Fruit fly (Drosophila melanogaster): ENCODE measurements around the gene Dmtn.

Dmtn gene

DNA sequence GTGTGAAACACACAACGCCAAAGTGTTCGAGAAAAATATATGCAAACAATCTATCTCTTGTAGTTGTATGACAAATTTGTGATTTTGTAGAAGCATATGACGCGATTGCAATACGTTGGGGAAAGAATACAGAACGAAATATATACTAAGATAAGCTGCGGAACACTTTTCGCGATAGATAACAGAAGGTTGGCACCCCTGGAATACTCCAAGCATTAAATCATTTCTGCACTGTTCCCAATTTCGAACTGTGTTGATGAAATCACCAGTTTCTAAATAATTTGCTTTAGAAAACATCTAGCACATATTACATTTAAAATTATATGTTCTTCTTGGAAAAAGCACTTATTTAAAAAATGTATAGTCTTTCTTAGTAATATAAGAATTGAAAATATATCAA, 51.3 kb downstream of the Dmtn start:
- TF ChIP-seq Hr83 (GFP tag; optimal IDR thresholded peaks at IDR 0.05; ENCODE audit: poor library complexity, severe bottlenecking) (no peak), h (GFP tag; optimal IDR thresholded peaks at IDR 0.05) (no peak), CrebA (GFP tag; optimal IDR thresholded peaks at IDR 0.05; ENCODE audit: borderline replicate concordance) (no peak), brk (GFP tag; optimal IDR thresholded peaks at IDR 0.05) (peak; percentile 25), Hnf4 (GFP tag; optimal IDR thresholded peaks at IDR 0.05) (no peak)

DNA sequence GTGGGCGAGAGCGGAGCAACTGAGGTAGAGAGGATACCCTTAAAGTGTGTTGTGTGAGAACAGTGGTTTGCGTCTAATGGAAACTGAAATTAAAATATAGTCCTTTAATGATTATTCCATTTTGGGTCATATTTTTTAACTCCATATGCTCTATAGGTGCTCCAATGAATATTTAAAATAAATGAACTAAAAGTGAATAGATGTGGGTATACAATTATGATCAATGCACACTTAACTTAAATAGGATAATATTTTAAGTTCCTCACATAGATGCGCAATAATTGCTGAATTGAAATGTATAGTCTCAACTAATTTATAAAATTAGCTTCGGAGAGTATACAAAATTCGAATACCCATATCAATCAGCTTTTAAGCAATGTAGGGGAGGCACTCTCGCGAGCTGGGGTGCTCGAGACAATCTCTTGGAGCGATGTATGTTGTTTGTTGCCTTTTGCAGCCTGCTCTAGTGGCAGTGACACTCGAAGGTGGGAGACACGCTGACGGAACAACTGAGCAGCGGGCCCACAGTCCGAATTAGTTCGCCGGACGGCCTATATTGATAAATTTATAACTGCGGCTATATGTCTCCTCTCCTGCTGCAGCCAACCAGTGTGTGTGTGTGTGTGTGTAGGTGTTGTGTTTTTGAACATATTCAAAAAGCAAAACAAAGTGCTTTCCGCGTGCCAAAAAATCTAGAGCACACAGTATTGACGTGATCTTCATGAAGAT, 51.9 kb downstream of the Dmtn start:
- peak; percentile 10 for TF ChIP-seq Hr83 (GFP tag; optimal IDR thresholded peaks at IDR 0.05; ENCODE audit: poor library complexity, severe bottlenecking)
- peak; percentile 91 for TF ChIP-seq psq (GFP tag; optimal IDR thresholded peaks at IDR 0.05)
- peak; percentile 87 for TF ChIP-seq fru (GFP tag; optimal IDR thresholded peaks at IDR 0.05)
- TF ChIP-seq Jra (GFP tag; optimal IDR thresholded peaks at IDR 0.05), result no peak
- TF ChIP-seq Sp1 (GFP tag; optimal IDR thresholded peaks at IDR 0.05), result no peak
- no peak for TF ChIP-seq Dfd (GFP tag; optimal IDR thresholded peaks at IDR 0.05)
- peak; percentile 33 for TF ChIP-seq CG9705 (GFP tag; optimal IDR thresholded peaks at IDR 0.05)
- TF ChIP-seq Vsx2 (GFP tag; optimal IDR thresholded peaks at IDR 0.05; ENCODE audit: partially characterized antibody), result no peak
- peak; percentile 75 for TF ChIP-seq woc (GFP tag; optimal IDR thresholded peaks at IDR 0.05)
- no peak for TF ChIP-seq jim (GFP tag; optimal IDR thresholded peaks at IDR 0.05)
- TF ChIP-seq dsf (GFP tag; optimal IDR thresholded peaks at IDR 0.05; ENCODE audit: borderline replicate concordance), result peak; percentile 30
- no peak for TF ChIP-seq CG32264 (GFP tag; optimal IDR thresholded peaks at IDR 0.05)
- TF ChIP-seq rgr (GFP tag; optimal IDR thresholded peaks at IDR 0.05), result peak; percentile 76
- peak; percentile 60 for TF ChIP-seq Hnf4 (GFP tag; optimal IDR thresholded peaks at IDR 0.05)
- TF ChIP-seq N (GFP tag; optimal IDR thresholded peaks at IDR 0.05), result no peak
- TF ChIP-seq sv (GFP tag; optimal IDR thresholded peaks at IDR 0.05), result peak; percentile 9
- TF ChIP-seq brk (GFP tag; optimal IDR thresholded peaks at IDR 0.05), result peak; percentile 69
- TF ChIP-seq sage (GFP tag; optimal IDR thresholded peaks at IDR 0.05), result peak; percentile 30
- no peak for TF ChIP-seq lola (GFP tag; optimal IDR thresholded peaks at IDR 0.05)
- no peak for TF ChIP-seq Rel (GFP tag; optimal IDR thresholded peaks at IDR 0.05)
- TF ChIP-seq Rel (tag; optimal IDR thresholded peaks at IDR 0.05), result no peak
- peak; percentile 32 for TF ChIP-seq Dif (GFP tag; optimal IDR thresholded peaks at IDR 0.05; ENCODE audit: partially characterized antibody)
- no peak for TF ChIP-seq Myc (optimal IDR thresholded peaks at IDR 0.05)
- TF ChIP-seq OdsH (GFP tag; optimal IDR thresholded peaks at IDR 0.05), result peak; percentile 81
- no peak for TF ChIP-seq GATAd (GFP tag; optimal IDR thresholded peaks at IDR 0.05)
- peak; percentile 83 for TF ChIP-seq h (GFP tag; optimal IDR thresholded peaks at IDR 0.05)
- peak; percentile 78 for TF ChIP-seq ey (GFP tag; optimal IDR thresholded peaks at IDR 0.05)
- no peak for TF ChIP-seq Hr78 (GFP tag; optimal IDR thresholded peaks at IDR 0.05)
- peak; percentile 73 for TF ChIP-seq HLH106 (tag; optimal IDR thresholded peaks at IDR 0.05)
- TF ChIP-seq br (GFP tag; optimal IDR thresholded peaks at IDR 0.05), result peak; percentile 70
- TF ChIP-seq foxo (GFP tag; optimal IDR thresholded peaks at IDR 0.05), result peak in 1 of 2 experiments; percentile 86

DNA sequence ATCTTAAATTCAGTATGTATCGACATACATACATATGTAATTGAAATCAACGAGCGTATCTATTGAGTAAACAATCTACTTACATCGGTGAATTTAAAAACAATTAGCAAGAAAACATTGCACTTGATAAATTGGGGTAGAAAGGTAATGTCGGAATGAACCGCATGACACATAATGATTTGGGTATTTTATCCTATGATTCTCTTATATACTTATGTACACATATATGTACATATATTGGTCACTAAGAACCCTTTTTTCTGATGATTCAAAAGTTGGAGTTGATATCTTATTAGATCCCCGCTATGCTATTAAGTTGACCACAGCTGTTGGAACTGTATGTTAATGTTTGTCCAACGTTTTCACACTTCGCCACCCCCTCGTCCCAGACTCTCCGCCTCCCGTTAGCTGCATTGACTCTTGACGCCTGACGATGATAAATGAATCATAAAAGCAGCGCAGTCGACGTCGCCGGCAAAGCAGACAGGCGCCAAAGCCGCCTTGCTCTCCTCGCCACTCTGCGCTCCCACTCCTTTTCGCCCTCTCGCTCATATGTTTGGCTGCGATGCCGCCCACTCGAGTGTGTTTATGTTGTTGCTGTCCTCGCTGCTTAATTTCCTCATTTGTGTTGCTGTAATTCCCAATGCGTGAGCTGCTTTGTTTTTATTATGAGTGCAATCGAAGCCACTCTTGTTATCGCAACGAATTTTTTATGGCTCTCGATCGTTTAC, 52.6 kb downstream of the Dmtn start:
- no peak for TF ChIP-seq Mio (GFP tag; optimal IDR thresholded peaks at IDR 0.05)
- no peak for TF ChIP-seq sage (GFP tag; optimal IDR thresholded peaks at IDR 0.05)
- TF ChIP-seq br (GFP tag; optimal IDR thresholded peaks at IDR 0.05), result peak; percentile 9
- peak in 1 of 2 experiments; percentile 10 for TF ChIP-seq foxo (GFP tag; optimal IDR thresholded peaks at IDR 0.05)
- no peak for TF ChIP-seq Myc (optimal IDR thresholded peaks at IDR 0.05)
- peak; percentile 28 for TF ChIP-seq Rel (GFP tag; optimal IDR thresholded peaks at IDR 0.05)
- TF ChIP-seq Rel (tag; optimal IDR thresholded peaks at IDR 0.05), result peak; percentile 81
- TF ChIP-seq psq (GFP tag; optimal IDR thresholded peaks at IDR 0.05), result no peak
- TF ChIP-seq OdsH (GFP tag; optimal IDR thresholded peaks at IDR 0.05), result no peak
- peak; percentile 14 for TF ChIP-seq h (GFP tag; optimal IDR thresholded peaks at IDR 0.05)
- TF ChIP-seq dl (GFP tag; optimal IDR thresholded peaks at IDR 0.05; ENCODE audit: insufficient read depth in 1 of 2, partially characterized antibody in 2 of 2), result peak in 1 of 2 experiments; percentile 40
- TF ChIP-seq Hnf4 (GFP tag; optimal IDR thresholded peaks at IDR 0.05), result no peak
- TF ChIP-seq Jra (GFP tag; optimal IDR thresholded peaks at IDR 0.05), result no peak
- no peak for TF ChIP-seq rgr (GFP tag; optimal IDR thresholded peaks at IDR 0.05)
- TF ChIP-seq sv (GFP tag; optimal IDR thresholded peaks at IDR 0.05), result no peak
- no peak for TF ChIP-seq dsf (GFP tag; optimal IDR thresholded peaks at IDR 0.05; ENCODE audit: borderline replicate concordance)
- TF ChIP-seq Hr83 (GFP tag; optimal IDR thresholded peaks at IDR 0.05; ENCODE audit: poor library complexity, severe bottlenecking), result peak; percentile 55
- TF ChIP-seq Dfd (GFP tag; optimal IDR thresholded peaks at IDR 0.05), result no peak
- TF ChIP-seq Sp1 (GFP tag; optimal IDR thresholded peaks at IDR 0.05), result no peak
- TF ChIP-seq pan (optimal IDR thresholded peaks at IDR 0.05), result no peak
- peak; percentile 23 for TF ChIP-seq HLH106 (tag; optimal IDR thresholded peaks at IDR 0.05)

Data from whole organism, wandering third instar larva.